Fruit fly (Drosophila melanogaster) whole organism, embryonic: Measurements from ENCODE around the gene Pex11c.

Experiments used
- Ada2b ChIP-seq: fragments of 200-800 bp; sonication (Bioruptor generic); IDR thresholded peaks from 2 replicates; pipeline ENCODE4 v1.3.6; 2022; ENCODE audit warnings: missing biosample characterization, missing genetic modification characterization
- CG10366 ChIP-seq: fragments of 200-800 bp; sonication (Bioruptor generic); IDR thresholded peaks from 2 replicates; pipeline ENCODE4 v1.3.6; 2022; ENCODE audit warnings: missing biosample characterization, missing genetic modification characterization
- CG11085 ChIP-seq: fragments of 200-800 bp; sonication (Bioruptor generic); IDR thresholded peaks from 2 replicates; pipeline ENCODE4 v1.3.6; 2022; ENCODE audit warnings: missing biosample characterization, missing genetic modification characterization
- CG12744 ChIP-seq: fragments of 200-800 bp; sonication (Bioruptor generic); optimal IDR thresholded peaks from 2 replicates; lab custom pipeline; 2016; ENCODE audit warnings: missing biosample characterization, missing genetic modification characterization
- CG2875 ChIP-seq: fragments of 200-800 bp; sonication (Bioruptor generic); optimal IDR thresholded peaks from 2 replicates; lab custom pipeline; 2017; ENCODE audit warnings: missing biosample characterization, mild to moderate bottlenecking, missing genetic modification characterization, missing genetic modification reagents
- CG30403 ChIP-seq: fragments of 200-800 bp; sonication (Bioruptor generic); optimal IDR thresholded peaks from 3 replicates; lab custom pipeline; 2016; ENCODE audit warnings: missing biosample characterization, missing genetic modification characterization
- CG32532 ChIP-seq: fragments of 200-800 bp; sonication (Bioruptor generic); IDR thresholded peaks from 2 replicates; pipeline ENCODE4 v1.3.6; 2022; ENCODE audit warnings: missing biosample characterization, missing genetic modification characterization
- CG32767 ChIP-seq: fragments of 200-800 bp; sonication (Bioruptor generic); IDR thresholded peaks from 2 replicates; pipeline ENCODE4 v1.3.6; 2022; ENCODE audit warnings: missing biosample characterization, missing genetic modification characterization
- CG42726 ChIP-seq: fragments of 200-800 bp; sonication (Bioruptor generic); IDR thresholded peaks from 2 replicates; pipeline ENCODE4 v1.3.6; 2022; ENCODE audit warnings: missing biosample characterization, missing genetic modification characterization; ENCODE audit not compliant: partially characterized antibody
- CG4820 ChIP-seq: fragments of 200-800 bp; sonication (Bioruptor generic); optimal IDR thresholded peaks from 3 replicates; lab custom pipeline; 2016; ENCODE audit warnings: missing biosample characterization, missing genetic modification characterization
- CG6765 ChIP-seq: fragments of 200-800 bp; sonication (Bioruptor generic); optimal IDR thresholded peaks from 3 replicates; lab custom pipeline; 2017; ENCODE audit warnings: missing biosample characterization, mild to moderate bottlenecking, missing genetic modification characterization
- CG7786 ChIP-seq: fragments of 200-800 bp; sonication (Bioruptor generic); optimal IDR thresholded peaks from 2 replicates; lab custom pipeline; 2016; ENCODE audit warnings: missing biosample characterization, missing genetic modification characterization
- CG8388 ChIP-seq: fragments of 200-800 bp; sonication (Bioruptor generic); optimal IDR thresholded peaks from 2 replicates; lab custom pipeline; 2019; ENCODE audit warnings: missing biosample characterization, mild to moderate bottlenecking, missing genetic modification characterization, moderate library complexity
- CG9609 ChIP-seq: fragments of 200-800 bp; sonication (Bioruptor generic); optimal IDR thresholded peaks from 3 replicates; lab custom pipeline; 2016; ENCODE audit warnings: missing biosample characterization, missing genetic modification characterization
- CG9727 ChIP-seq: fragments of 200-800 bp; sonication (Bioruptor generic); optimal IDR thresholded peaks from 3 replicates; lab custom pipeline; 2017; ENCODE audit warnings: missing biosample characterization, mild to moderate bottlenecking, missing genetic modification characterization
- Dbx ChIP-seq: fragments of 200-800 bp; sonication (Bioruptor generic); IDR thresholded peaks from 3 replicates; pipeline ENCODE4 v1.3.6; 2022; ENCODE audit warnings: missing biosample characterization, missing genetic modification characterization
- E2f1 ChIP-seq: fragments of 200-800 bp; sonication (Bioruptor generic); IDR thresholded peaks from 2 replicates; pipeline ENCODE4 v1.3.6; 2022; ENCODE audit warnings: missing biosample characterization, missing genetic modification characterization
- E2f2 ChIP-seq: fragments of 200-800 bp; sonication (Bioruptor generic); IDR thresholded peaks from 2 replicates; pipeline ENCODE4 v1.3.6; 2022; ENCODE audit warnings: missing biosample characterization, missing genetic modification characterization
- NK7.1 ChIP-seq: fragments of 200-800 bp; sonication (Bioruptor generic); optimal IDR thresholded peaks from 3 replicates; lab custom pipeline; 2016; ENCODE audit warnings: missing biosample characterization, missing genetic modification characterization
- Trl ChIP-seq, 3 experiments: fragments of >200 bp in 2 of 3; fragments of 200-800 bp in 1 of 3; sonication (Bioruptor generic) in 1 of 3; optimal IDR thresholded peaks; 2 replicates in 1 of 3; 3 replicates in 2 of 3; lab custom pipeline; 2016 to 2017; ENCODE audit warnings: missing biosample characterization in 1 of 3, missing genetic modification characterization in 1 of 3
- YL-1 ChIP-seq: fragments of 200-800 bp; sonication (Bioruptor generic); optimal IDR thresholded peaks from 3 replicates; lab custom pipeline; 2017; ENCODE audit warnings: missing biosample characterization, mild to moderate bottlenecking, missing genetic modification characterization
- ase ChIP-seq: fragments of 200-800 bp; sonication (Bioruptor generic); IDR thresholded peaks from 3 replicates; pipeline ENCODE4 v1.3.6; 2022; ENCODE audit warnings: missing biosample characterization, missing genetic modification characterization
- ato ChIP-seq: fragments of 200-800 bp; sonication (Bioruptor generic); IDR thresholded peaks from 2 replicates; pipeline ENCODE4 v1.3.6; 2022; ENCODE audit warnings: missing biosample characterization, missing genetic modification characterization; ENCODE audit not compliant: partially characterized antibody
- az2 ChIP-seq: fragments of 200-800 bp; sonication (Bioruptor generic); optimal IDR thresholded peaks from 3 replicates; lab custom pipeline; 2016; ENCODE audit warnings: missing biosample characterization, missing genetic modification characterization
- bcd ChIP-seq: fragments of 200-800 bp; sonication (Bioruptor generic); optimal IDR thresholded peaks from 2 replicates; lab custom pipeline; 2017; ENCODE audit warnings: missing biosample characterization, mild to moderate bottlenecking, missing genetic modification characterization
- chif ChIP-seq, 2 experiments: fragments of 200-800 bp; sonication (Bioruptor generic); optimal IDR thresholded peaks; 3 replicates each; lab custom pipeline; 2016; ENCODE audit warnings: missing biosample characterization in 2 of 2, missing genetic modification characterization in 2 of 2
- chn ChIP-seq: fragments of 200-800 bp; sonication (Bioruptor generic); optimal IDR thresholded peaks from 2 replicates; lab custom pipeline; 2016; ENCODE audit warnings: missing biosample characterization, missing genetic modification characterization
- crc ChIP-seq: fragments of 200-800 bp; sonication (Bioruptor generic); optimal IDR thresholded peaks from 2 replicates; lab custom pipeline; 2016; ENCODE audit warnings: missing biosample characterization, missing genetic modification characterization
- cwo ChIP-seq: fragments of 200-800 bp; sonication (Bioruptor generic); optimal IDR thresholded peaks from 3 replicates; lab custom pipeline; 2017; ENCODE audit warnings: missing biosample characterization, missing genetic modification characterization, mild to moderate bottlenecking, moderate library complexity, missing genetic modification reagents
- da ChIP-seq: fragments of 200-800 bp; sonication (Bioruptor generic); optimal IDR thresholded peaks from 2 replicates; lab custom pipeline; 2016; ENCODE audit warnings: missing biosample characterization, missing genetic modification characterization
- dmrt11E ChIP-seq: fragments of 200-800 bp; sonication (Bioruptor generic); optimal IDR thresholded peaks from 3 replicates; lab custom pipeline; 2018; ENCODE audit warnings: missing biosample characterization, mild to moderate bottlenecking, missing genetic modification characterization, moderate library complexity
- ftz-f1 ChIP-seq: fragments of 200-800 bp; sonication (Bioruptor generic); optimal IDR thresholded peaks from 2 replicates; lab custom pipeline; 2016; ENCODE audit warnings: missing biosample characterization, missing genetic modification characterization
- gfzf ChIP-seq: fragments of 200-800 bp; sonication (Bioruptor generic); optimal IDR thresholded peaks from 2 replicates; lab custom pipeline; 2016; ENCODE audit warnings: missing biosample characterization, mild to moderate bottlenecking, missing genetic modification characterization, moderate library complexity
- grau ChIP-seq: fragments of 200-800 bp; optimal IDR thresholded peaks from 3 replicates; lab custom pipeline; 2019; ENCODE audit warnings: missing biosample characterization, mild to moderate bottlenecking, missing genetic modification characterization, moderate library complexity
- gsb ChIP-seq: fragments of 200-800 bp; sonication (Bioruptor generic); IDR thresholded peaks from 2 replicates; pipeline ENCODE4 v1.3.6; 2022; ENCODE audit warnings: missing biosample characterization, missing genetic modification characterization
- her ChIP-seq: fragments of 200-800 bp; sonication (Bioruptor generic); optimal IDR thresholded peaks from 2 replicates; lab custom pipeline; 2016; ENCODE audit warnings: missing biosample characterization, missing genetic modification characterization
- hkb ChIP-seq, 2 experiments: fragments of 200-800 bp in 1 of 2; fragments of >200 bp in 1 of 2; sonication (Bioruptor generic) in 1 of 2; IDR thresholded peaks in 1 of 2; optimal IDR thresholded peaks in 1 of 2; 2 replicates each; pipeline versions ENCODE4 v1.3.6 to Lab custom; 2017 to 2022; ENCODE audit warnings: missing biosample characterization in 1 of 2, missing genetic modification characterization in 1 of 2
- ind ChIP-seq: fragments of 200-800 bp; sonication (Bioruptor generic); optimal IDR thresholded peaks from 3 replicates; lab custom pipeline; 2016; ENCODE audit warnings: missing biosample characterization, missing genetic modification characterization
- nmo ChIP-seq: fragments of 200-800 bp; sonication (Bioruptor generic); optimal IDR thresholded peaks from 2 replicates; lab custom pipeline; 2018; ENCODE audit warnings: missing biosample characterization, mild to moderate bottlenecking, missing genetic modification characterization, moderate library complexity
- pum ChIP-seq: fragments of 200-800 bp; sonication (Bioruptor generic); optimal IDR thresholded peaks from 2 replicates; lab custom pipeline; 2016; ENCODE audit warnings: missing biosample characterization, missing genetic modification characterization
- ranshi ChIP-seq: fragments of 200-800 bp; sonication (Bioruptor generic); IDR thresholded peaks from 2 replicates; pipeline ENCODE4 v1.3.6; 2022; ENCODE audit warnings: missing biosample characterization, missing genetic modification characterization
- schlank ChIP-seq: fragments of 200-800 bp; sonication (Bioruptor generic); optimal IDR thresholded peaks from 2 replicates; lab custom pipeline; 2018; ENCODE audit warnings: missing biosample characterization, mild to moderate bottlenecking, missing genetic modification characterization
- slbo ChIP-seq: fragments of 200-800 bp; sonication (Bioruptor generic); IDR thresholded peaks from 2 replicates; pipeline ENCODE4 v1.3.6; 2022; ENCODE audit warnings: missing biosample characterization, missing genetic modification characterization
- slp2 ChIP-seq: fragments of 200-800 bp; sonication (Bioruptor generic); optimal IDR thresholded peaks from 2 replicates; lab custom pipeline; 2016; ENCODE audit warnings: missing biosample characterization, missing genetic modification characterization
- sug ChIP-seq: fragments of 200-800 bp; optimal IDR thresholded peaks from 2 replicates; lab custom pipeline; 2019; ENCODE audit warnings: missing biosample characterization, mild to moderate bottlenecking, missing genetic modification characterization, moderate library complexity
- tio ChIP-seq: fragments of 200-800 bp; sonication (Bioruptor generic); optimal IDR thresholded peaks from 2 replicates; lab custom pipeline; 2017; ENCODE audit warnings: missing biosample characterization, missing genetic modification characterization, inconsistent platforms
- trem ChIP-seq: fragments of 200-800 bp; optimal IDR thresholded peaks from 3 replicates; lab custom pipeline; 2019; ENCODE audit warnings: missing biosample characterization, mild to moderate bottlenecking, missing genetic modification characterization, moderate library complexity
- vnd ChIP-seq: fragments of 200-800 bp; sonication (Bioruptor generic); IDR thresholded peaks from 3 replicates; pipeline ENCODE4 v1.3.6; 2022; ENCODE audit warnings: missing biosample characterization, missing genetic modification characterization; ENCODE audit not compliant: partially characterized antibody
- zen2 ChIP-seq: fragments of 200-800 bp; sonication (Bioruptor generic); IDR thresholded peaks from 3 replicates; pipeline ENCODE4 v1.3.6; 2022; ENCODE audit warnings: missing biosample characterization, missing genetic modification characterization; ENCODE audit not compliant: partially characterized antibody
- zf30C ChIP-seq: fragments of 200-800 bp; sonication (Bioruptor generic); optimal IDR thresholded peaks from 3 replicates; lab custom pipeline; 2018; ENCODE audit warnings: missing biosample characterization, mild to moderate bottlenecking, missing genetic modification characterization

Pex11c gene

dm6 chr3R:23257986-23258427 lies at the start of gene Pex11c, which contains the start of gene wda:
Gene Pex11c, plus strand, starts transcription at chr3R:23258365.
Gene wda, minus strand, starts transcription at chr3R:23258087.
- TF ChIP-seq zen2 (GFP tag; lab: Robert Waterston, UW) = peak; percentile 19; the same call in 1 of the 3 replicates
- peak; percentile 80 for TF ChIP-seq bcd (GFP tag; lab: Kevin White, UChicago)
- peak; percentile 88; the same call in 1 of the 2 replicates for TF ChIP-seq CG32767 (GFP tag; lab: Robert Waterston, UW)
- TF ChIP-seq dmrt11E (tag; lab: Kevin White, UChicago) = peak; percentile 95
- no peak for TF ChIP-seq her
- peak; percentile 85; the same call in 2 of the 3 replicates for TF ChIP-seq Dbx (GFP tag; lab: Robert Waterston, UW)
- no peak for TF ChIP-seq gfzf (GFP tag; lab: Kevin White, UChicago)
- TF ChIP-seq CG4820 = peak; percentile 58
- peak; percentile 84 for TF ChIP-seq sug (tag; lab: Kevin White, UChicago)
- TF ChIP-seq ranshi (GFP tag; lab: Robert Waterston, UW) = no peak; the same call in none of the 2 replicates
- no peak for TF ChIP-seq Trl (optimal IDR thresholded peaks at IDR 0.05; lab: Kevin White, UChicago)
- peak; percentile 8 for TF ChIP-seq Trl (GFP tag; optimal IDR thresholded peaks at IDR 0.05; lab: Kevin White, UChicago)
- peak; percentile 85 for TF ChIP-seq ase (GFP tag; lab: Robert Waterston, UW)
- TF ChIP-seq Ada2b = no peak; the same call in none of the 2 replicates
- peak; percentile 88 for TF ChIP-seq CG30403 (GFP tag; lab: Kevin White, UChicago)
- TF ChIP-seq ind = peak; percentile 81
- TF ChIP-seq gsb (GFP tag; lab: Robert Waterston, UW) = peak; percentile 71
- peak; percentile 88 for TF ChIP-seq E2f1
- TF ChIP-seq CG12744 = no peak
- TF ChIP-seq chif (GFP tag; optimal IDR thresholded peaks at IDR 0.05; lab: Kevin White, UChicago) = peak in 1 of 2 experiments; percentile 47
- TF ChIP-seq tio (GFP tag; lab: Kevin White, UChicago) = peak; percentile 65
- TF ChIP-seq crc (GFP tag; lab: Kevin White, UChicago) = no peak
- no peak for TF ChIP-seq zf30C
- TF ChIP-seq chn (GFP tag; lab: Kevin White, UChicago) = peak; percentile 29
- peak; percentile 41; the same call in 1 of the 2 replicates for TF ChIP-seq CG42726 (GFP tag; lab: Robert Waterston, UW)
- no peak for TF ChIP-seq hkb (optimal IDR thresholded peaks at IDR 0.05; lab: Kevin White, UChicago)
- TF ChIP-seq hkb (GFP tag; IDR thresholded peaks at IDR 0.05; lab: Robert Waterston, UW) = peak; percentile 88
- TF ChIP-seq pum (GFP tag; lab: Kevin White, UChicago) = peak; percentile 45
- peak; percentile 71 for TF ChIP-seq YL-1 (GFP tag; lab: Kevin White, UChicago)
- TF ChIP-seq E2f2 = peak; percentile 73
- TF ChIP-seq cwo (GFP tag; lab: Kevin White, UChicago) = peak; percentile 73
- TF ChIP-seq slp2 = no peak
- TF ChIP-seq grau (tag; lab: Kevin White, UChicago) = peak; percentile 92
- TF ChIP-seq ftz-f1 (GFP tag; lab: Kevin White, UChicago) = no peak
- TF ChIP-seq CG7786 (GFP tag; lab: Kevin White, UChicago) = peak; percentile 39
- TF ChIP-seq CG10366 (GFP tag; lab: Robert Waterston, UW) = peak; percentile 86
- peak; percentile 92 for TF ChIP-seq slbo (GFP tag; lab: Robert Waterston, UW)
- no peak for TF ChIP-seq schlank (tag; lab: Kevin White, UChicago)
- peak; percentile 93 for TF ChIP-seq CG8388 (GFP tag; lab: Kevin White, UChicago)
- peak; percentile 66 for TF ChIP-seq CG11085
- peak; percentile 87 for TF ChIP-seq nmo (GFP tag; lab: Kevin White, UChicago)
- TF ChIP-seq vnd (GFP tag; lab: Robert Waterston, UW) = peak; percentile 36; the same call in 2 of the 3 replicates
- TF ChIP-seq CG9609 (GFP tag; lab: Kevin White, UChicago) = peak; percentile 8
- TF ChIP-seq NK7.1 = no peak
- TF ChIP-seq ato (GFP tag; lab: Robert Waterston, UW) = peak; percentile 44; the same call in 1 of the 2 replicates
- peak; percentile 75 for TF ChIP-seq CG2875
- no peak; the same call in 1 of the 2 replicates for TF ChIP-seq CG32532 (GFP tag; lab: Robert Waterston, UW)
- TF ChIP-seq CG6765 (GFP tag; lab: Kevin White, UChicago) = peak; percentile 65
- TF ChIP-seq az2 (GFP tag; lab: Kevin White, UChicago) = peak; percentile 88
- TF ChIP-seq CG9727 (GFP tag; lab: Kevin White, UChicago) = peak; percentile 80
- TF ChIP-seq da (GFP tag; lab: Kevin White, UChicago) = no peak
- peak; percentile 88 for TF ChIP-seq trem (tag; lab: Kevin White, UChicago)
